Worm (Caenorhabditis elegans) whole organism, mixed stage, embryonic: ENCODE measurements around the gene K02E2.11.

ENCODE experiments used
- elt-1 ChIP-seq: sonication (generic microtip); optimal IDR thresholded peaks from 2 replicates; lab custom pipeline; 2017; ENCODE audit warnings: missing genetic modification characterization, mild to moderate bottlenecking, missing compliant biosample characterization, antibody characterized with exemption, moderate library complexity, borderline replicate concordance; ENCODE audit not compliant: insufficient read depth
- lsy-2 ChIP-seq: fragments of 150-350 bp; optimal IDR thresholded peaks from 2 replicates; lab custom pipeline; 2014; ENCODE audit warnings: missing biosample characterization, missing genetic modification characterization
- mab-5 ChIP-seq: fragments of 150-350 bp; optimal IDR thresholded peaks from 2 replicates; lab custom pipeline; 2014; ENCODE audit warnings: missing biosample characterization, missing genetic modification characterization
- unc-39 ChIP-seq: fragments of 150-350 bp; optimal IDR thresholded peaks from 2 replicates; lab custom pipeline; 2014; ENCODE audit warnings: missing biosample characterization, missing genetic modification characterization
- zip-8 ChIP-seq: fragments of 150-350 bp; optimal IDR thresholded peaks from 2 replicates; lab custom pipeline; 2014; ENCODE audit warnings: missing biosample characterization, missing genetic modification characterization

ce11 chrV:20412225-20412624 lies 29.1 kb downstream of the K02E2.11 start:
- TF ChIP-seq zip-8 (tag; lab: Kevin White, UChicago) (no peak), mab-5 (tag; lab: Kevin White, UChicago) (no peak), unc-39 (tag; lab: Kevin White, UChicago) (no peak), lsy-2 (no peak), elt-1 (tag; lab: Kevin White, UChicago) (no peak)
